Fruit fly (Drosophila melanogaster) whole organism, embryonic: ENCODE data around the gene CG34301.
A peak's percentile ranks its signal among the peaks of the same experiment; 100 is the strongest.

Experiments
- Atf6 ChIP-seq: fragments of 200-800 bp; sonication (Bioruptor generic); IDR thresholded peaks from 2 replicates; pipeline ENCODE4 v1.3.6; 2022; ENCODE audit warnings: missing biosample characterization, missing genetic modification characterization
- Awh ChIP-seq: fragments of 200-800 bp; sonication (Bioruptor generic); IDR thresholded peaks from 2 replicates; pipeline ENCODE4, ENCODE4 v1.3.6; 2022; ENCODE audit warnings: missing biosample characterization, missing genetic modification characterization
- BEAF-32 ChIP-seq: fragments of 200-800 bp; sonication (Bioruptor generic); optimal IDR thresholded peaks from 3 replicates; lab custom pipeline; 2017; ENCODE audit warnings: missing biosample characterization, missing genetic modification characterization, mild to moderate bottlenecking, moderate library complexity, missing genetic modification reagents
- CG10543 ChIP-seq: fragments of 200-800 bp; sonication (Bioruptor generic); optimal IDR thresholded peaks from 3 replicates; lab custom pipeline; 2017; ENCODE audit warnings: missing biosample characterization, mild to moderate bottlenecking, missing genetic modification characterization, moderate library complexity
- CG12942 ChIP-seq: fragments of 200-800 bp; sonication (Bioruptor generic); optimal IDR thresholded peaks from 3 replicates; lab custom pipeline; 2016; ENCODE audit warnings: missing biosample characterization, missing genetic modification characterization
- CG15011 ChIP-seq: fragments of 200-800 bp; sonication (Bioruptor generic); optimal IDR thresholded peaks from 3 replicates; lab custom pipeline; 2018; ENCODE audit warnings: missing biosample characterization, mild to moderate bottlenecking, missing genetic modification characterization
- CG16863 ChIP-seq: fragments of 200-800 bp; sonication (Bioruptor generic); optimal IDR thresholded peaks from 3 replicates; lab custom pipeline; 2016; ENCODE audit warnings: missing biosample characterization, missing genetic modification characterization
- CG17328 ChIP-seq: fragments of 200-800 bp; sonication (Bioruptor generic); IDR thresholded peaks from 2 replicates; pipeline ENCODE4 v1.3.6; 2022; ENCODE audit warnings: missing biosample characterization, missing genetic modification characterization
- CG18619 ChIP-seq: fragments of 200-800 bp; sonication (Bioruptor generic); optimal IDR thresholded peaks from 3 replicates; lab custom pipeline; 2017; ENCODE audit warnings: missing biosample characterization, mild to moderate bottlenecking, missing genetic modification characterization
- CG2120 ChIP-seq: fragments of 200-800 bp; sonication (Bioruptor generic); optimal IDR thresholded peaks from 3 replicates; lab custom pipeline; 2016; ENCODE audit warnings: missing biosample characterization, missing genetic modification characterization
- CG2202 ChIP-seq: fragments of 200-800 bp; sonication (Bioruptor generic); optimal IDR thresholded peaks from 2 replicates; lab custom pipeline; 2018; ENCODE audit warnings: missing biosample characterization, mild to moderate bottlenecking, missing genetic modification characterization
- CG32767 ChIP-seq: fragments of 200-800 bp; sonication (Bioruptor generic); IDR thresholded peaks from 2 replicates; pipeline ENCODE4 v1.3.6; 2022; ENCODE audit warnings: missing biosample characterization, missing genetic modification characterization
- CG42726 ChIP-seq: fragments of 200-800 bp; sonication (Bioruptor generic); IDR thresholded peaks from 2 replicates; pipeline ENCODE4 v1.3.6; 2022; ENCODE audit warnings: missing biosample characterization, missing genetic modification characterization; ENCODE audit not compliant: partially characterized antibody
- CG4707 ChIP-seq: fragments of 200-800 bp; sonication (Bioruptor generic); optimal IDR thresholded peaks from 2 replicates; lab custom pipeline; 2018; ENCODE audit warnings: missing biosample characterization, mild to moderate bottlenecking, missing genetic modification characterization, moderate library complexity
- CG6254 ChIP-seq: fragments of 200-800 bp; sonication (Bioruptor generic); optimal IDR thresholded peaks from 3 replicates; lab custom pipeline; 2017; ENCODE audit warnings: mild to moderate bottlenecking, missing biosample characterization, missing genetic modification reagents, missing genetic modification characterization
- CG6689 ChIP-seq: fragments of 200-800 bp; sonication (Bioruptor generic); IDR thresholded peaks from 2 replicates; pipeline ENCODE4 v1.3.6; 2022; ENCODE audit warnings: missing biosample characterization, missing genetic modification characterization
- CG6813 ChIP-seq: fragments of 200-800 bp; sonication (Bioruptor generic); optimal IDR thresholded peaks from 2 replicates; lab custom pipeline; 2017; ENCODE audit warnings: missing biosample characterization, missing genetic modification characterization, mild to moderate bottlenecking, moderate library complexity, missing genetic modification reagents
- CG7745 ChIP-seq: fragments of 200-800 bp; sonication (Bioruptor generic); optimal IDR thresholded peaks from 2 replicates; lab custom pipeline; 2018; ENCODE audit warnings: missing biosample characterization, mild to moderate bottlenecking, missing genetic modification characterization, moderate library complexity
- CG7963 ChIP-seq: fragments of 200-800 bp; sonication (Bioruptor generic); IDR thresholded peaks from 3 replicates; pipeline ENCODE4 v1.3.6; 2022; ENCODE audit warnings: missing biosample characterization, missing genetic modification characterization; ENCODE audit not compliant: partially characterized antibody
- CG8924 ChIP-seq: fragments of 200-800 bp; optimal IDR thresholded peaks from 3 replicates; lab custom pipeline; 2019; ENCODE audit warnings: missing biosample characterization, mild to moderate bottlenecking, missing genetic modification characterization, moderate library complexity
- CG9797 ChIP-seq: fragments of 200-800 bp; sonication (Bioruptor generic); optimal IDR thresholded peaks from 3 replicates; lab custom pipeline; 2018; ENCODE audit warnings: missing biosample characterization, mild to moderate bottlenecking, missing genetic modification characterization
- Camta ChIP-seq: fragments of 200-800 bp; sonication (Bioruptor generic); optimal IDR thresholded peaks from 2 replicates; lab custom pipeline; 2016; ENCODE audit warnings: missing biosample characterization, missing genetic modification characterization
- Dll ChIP-seq: fragments of 200-800 bp; sonication (Bioruptor generic); IDR thresholded peaks from 4 replicates; pipeline ENCODE4 v1.3.6; 2022; ENCODE audit warnings: missing biosample characterization, missing genetic modification characterization; ENCODE audit not compliant: partially characterized antibody
- Doc2 ChIP-seq: fragments of 200-800 bp; sonication (Bioruptor generic); IDR thresholded peaks from 2 replicates; pipeline ENCODE4 v1.3.6; 2022; ENCODE audit warnings: missing biosample characterization, missing genetic modification characterization
- Hr3 ChIP-seq: fragments of 200-800 bp; sonication (Bioruptor generic); optimal IDR thresholded peaks from 3 replicates; lab custom pipeline; 2016; ENCODE audit warnings: missing biosample characterization, missing genetic modification characterization
- Lhr ChIP-seq: fragments of 200-800 bp; sonication (Bioruptor generic); optimal IDR thresholded peaks from 3 replicates; lab custom pipeline; 2017; ENCODE audit warnings: mild to moderate bottlenecking, missing biosample characterization, missing genetic modification reagents, missing genetic modification characterization
- Mrtf ChIP-seq: fragments of 200-800 bp; sonication (Bioruptor generic); IDR thresholded peaks from 3 replicates; pipeline ENCODE4 v1.3.6; 2022; ENCODE audit warnings: missing biosample characterization, missing genetic modification characterization
- Side ChIP-seq: fragments of 200-800 bp; sonication (Bioruptor generic); optimal IDR thresholded peaks from 2 replicates; lab custom pipeline; 2016; ENCODE audit warnings: missing biosample characterization, missing genetic modification characterization
- Usf ChIP-seq: fragments of 200-800 bp; sonication (Bioruptor generic); optimal IDR thresholded peaks from 2 replicates; lab custom pipeline; 2017; ENCODE audit warnings: missing genotype, missing biosample characterization, missing genetic modification characterization
- Vsx1 ChIP-seq: fragments of 200-800 bp; sonication (Bioruptor generic); optimal IDR thresholded peaks from 2 replicates; lab custom pipeline; 2017; ENCODE audit warnings: missing biosample characterization, mild to moderate bottlenecking, missing genetic modification characterization, missing genetic modification reagents
- ab ChIP-seq: fragments of 200-800 bp; sonication (Bioruptor generic); optimal IDR thresholded peaks from 2 replicates; lab custom pipeline; 2016; ENCODE audit warnings: missing biosample characterization, missing genetic modification characterization
- chinmo ChIP-seq: fragments of 200-800 bp; sonication (Bioruptor generic); IDR thresholded peaks from 4 replicates; pipeline ENCODE4 v1.3.6; 2022; ENCODE audit warnings: missing biosample characterization, missing genetic modification characterization; ENCODE audit not compliant: partially characterized antibody
- ci ChIP-seq: fragments of 200-800 bp; sonication (Bioruptor generic); IDR thresholded peaks from 3 replicates; pipeline ENCODE4 v1.3.6; 2022; ENCODE audit warnings: missing biosample characterization, missing genetic modification characterization
- fd96Cb ChIP-seq: fragments of 200-800 bp; sonication (Bioruptor generic); optimal IDR thresholded peaks from 2 replicates; lab custom pipeline; 2018; ENCODE audit warnings: missing biosample characterization, mild to moderate bottlenecking, missing genetic modification characterization, moderate library complexity
- gce ChIP-seq: fragments of 200-800 bp; sonication (Bioruptor generic); IDR thresholded peaks from 3 replicates; pipeline ENCODE4 v1.3.6; 2022; ENCODE audit warnings: missing biosample characterization, missing genetic modification characterization
- grau ChIP-seq: fragments of 200-800 bp; optimal IDR thresholded peaks from 3 replicates; lab custom pipeline; 2019; ENCODE audit warnings: missing biosample characterization, mild to moderate bottlenecking, missing genetic modification characterization, moderate library complexity
- gsb ChIP-seq: fragments of 200-800 bp; sonication (Bioruptor generic); IDR thresholded peaks from 2 replicates; pipeline ENCODE4 v1.3.6; 2022; ENCODE audit warnings: missing biosample characterization, missing genetic modification characterization
- inv ChIP-seq: fragments of 200-800 bp; sonication (Bioruptor generic); IDR thresholded peaks from 2 replicates; pipeline ENCODE4 v1.3.6; 2022; ENCODE audit warnings: missing biosample characterization, missing genetic modification characterization; ENCODE audit not compliant: partially characterized antibody
- jumu ChIP-seq: fragments of 200-800 bp; sonication (Bioruptor generic); optimal IDR thresholded peaks from 3 replicates; lab custom pipeline; 2016; ENCODE audit warnings: missing biosample characterization, missing genetic modification characterization
- ken ChIP-seq: fragments of 200-800 bp; sonication (Bioruptor generic); IDR thresholded peaks from 3 replicates; pipeline ENCODE4 v1.3.6; 2022; ENCODE audit warnings: missing biosample characterization, missing genetic modification characterization
- nau ChIP-seq: fragments of 200-800 bp; sonication (Bioruptor generic); optimal IDR thresholded peaks from 3 replicates; lab custom pipeline; 2017; ENCODE audit warnings: missing biosample characterization, mild to moderate bottlenecking, missing genetic modification characterization, missing genetic modification reagents
- p53 ChIP-seq: fragments of 200-800 bp; sonication (Bioruptor generic); optimal IDR thresholded peaks from 2 replicates; lab custom pipeline; 2016; ENCODE audit warnings: missing biosample characterization, missing genetic modification characterization
- pita ChIP-seq: fragments of 200-800 bp; sonication (Bioruptor generic); optimal IDR thresholded peaks from 2 replicates; lab custom pipeline; 2017; ENCODE audit warnings: missing biosample characterization, mild to moderate bottlenecking, missing genetic modification characterization
- pzg ChIP-seq: fragments of 200-800 bp; sonication (Bioruptor generic); optimal IDR thresholded peaks from 3 replicates; lab custom pipeline; 2018; ENCODE audit warnings: missing biosample characterization, mild to moderate bottlenecking, missing genetic modification characterization, moderate library complexity
- ranshi ChIP-seq: fragments of 200-800 bp; sonication (Bioruptor generic); IDR thresholded peaks from 2 replicates; pipeline ENCODE4 v1.3.6; 2022; ENCODE audit warnings: missing biosample characterization, missing genetic modification characterization
- sisA ChIP-seq: fragments of 200-800 bp; sonication (Bioruptor generic); IDR thresholded peaks from 2 replicates; pipeline ENCODE4 v1.3.6; 2022; ENCODE audit warnings: missing biosample characterization, missing genetic modification characterization
- ssp ChIP-seq: fragments of 200-800 bp; sonication (Bioruptor generic); IDR thresholded peaks from 2 replicates; pipeline ENCODE4 v1.3.6; 2022; ENCODE audit warnings: missing biosample characterization, missing genetic modification characterization
- unpg ChIP-seq: fragments of 200-800 bp; sonication (Bioruptor generic); optimal IDR thresholded peaks from 3 replicates; lab custom pipeline; 2018; ENCODE audit warnings: missing biosample characterization, mild to moderate bottlenecking, missing genetic modification characterization, moderate library complexity
- zfh1 ChIP-seq: fragments of 200-800 bp; sonication (Bioruptor generic); IDR thresholded peaks from 3 replicates; pipeline ENCODE4 v1.3.6; 2022; ENCODE audit warnings: missing biosample characterization, missing genetic modification characterization

The CG34301 gene

dm6 chr3R:8810397-8811184 lies 37.4 kb downstream of the CG34301 start:
- TF ChIP-seq jumu (GFP tag; lab: Kevin White, UChicago) (peak; percentile 38), CG18619 (GFP tag; lab: Kevin White, UChicago) (peak; percentile 90), Lhr (GFP tag; lab: Kevin White, UChicago) (peak; percentile 81), CG12942 (GFP tag; lab: Kevin White, UChicago) (peak; percentile 75), unpg (GFP tag; lab: Kevin White, UChicago) (peak; percentile 83), grau (tag; lab: Kevin White, UChicago) (peak; percentile 57), fd96Cb (tag; lab: Kevin White, UChicago) (peak; percentile 34), Camta (GFP tag; lab: Kevin White, UChicago) (peak; percentile 71), inv (GFP tag; lab: Robert Waterston, UW) (no peak), CG2202 (peak; percentile 90), CG6254 (GFP tag; lab: Kevin White, UChicago) (peak; percentile 81), zfh1 (GFP tag; lab: Robert Waterston, UW) (peak; percentile 66), Mrtf (GFP tag; lab: Robert Waterston, UW) (peak; percentile 52; the same call in 1 of the 3 replicates), CG32767 (GFP tag; lab: Robert Waterston, UW) (peak; percentile 38; the same call in 1 of the 2 replicates), CG6813 (GFP tag; lab: Kevin White, UChicago) (peak; percentile 94), CG8924 (tag; lab: Kevin White, UChicago) (peak; percentile 67), chinmo (GFP tag; lab: Robert Waterston, UW) (peak; percentile 95), Awh (peak; percentile 94), CG4707 (GFP tag; lab: Kevin White, UChicago) (peak; percentile 95), Hr3 (GFP tag; lab: Kevin White, UChicago) (no peak), gsb (GFP tag; lab: Robert Waterston, UW) (peak; percentile 69), Side (GFP tag; lab: Kevin White, UChicago) (peak; percentile 85), BEAF-32 (no peak), pzg (peak; percentile 25), ken (GFP tag; lab: Robert Waterston, UW) (peak; percentile 55; the same call in 1 of the 3 replicates), Vsx1 (GFP tag; lab: Kevin White, UChicago) (peak; percentile 94), CG7963 (no peak), CG10543 (GFP tag; lab: Kevin White, UChicago) (peak; percentile 98), CG15011 (peak; percentile 81), CG16863 (peak; percentile 84), Atf6 (peak; percentile 85), CG9797 (GFP tag; lab: Kevin White, UChicago) (peak; percentile 2), sisA (no peak), CG6689 (peak; percentile 55), ssp (GFP tag; lab: Robert Waterston, UW) (no peak), CG7745 (peak; percentile 95), ab (GFP tag; lab: Kevin White, UChicago) (no peak), CG2120 (GFP tag; lab: Kevin White, UChicago) (peak; percentile 64), CG42726 (no peak), Dll (GFP tag; lab: Robert Waterston, UW) (no peak), pita (GFP tag; lab: Kevin White, UChicago) (no peak), Usf (GFP tag; lab: Kevin White, UChicago) (peak; percentile 22), ranshi (GFP tag; lab: Robert Waterston, UW) (peak; percentile 78; the same call in 1 of the 2 replicates), p53 (peak; percentile 62), nau (GFP tag; lab: Kevin White, UChicago) (peak; percentile 88), CG17328 (GFP tag; lab: Robert Waterston, UW) (peak; percentile 79), gce (peak; percentile 84), Doc2 (no peak), ci (GFP tag; lab: Robert Waterston, UW) (peak; percentile 95)
